Worm (Caenorhabditis elegans) whole organism, L1 larva: Measurements from ENCODE around the gene C33F10.4.

ENCODE experiments used
- alr-1 ChIP-seq: fragments of 200-800 bp; sonication (Bioruptor generic); optimal IDR thresholded peaks from 2 replicates; lab custom pipeline; 2018; ENCODE audit warnings: borderline replicate concordance, mild to moderate bottlenecking, missing genetic modification characterization, missing compliant biosample characterization
- dpl-1 ChIP-seq, 3 experiments: fragments of 150-350 bp in 2 of 3; sonication (generic microtip) in 1 of 3; optimal IDR thresholded peaks; 2 replicates each; lab custom pipeline; 2014 to 2017; ENCODE audit warnings: missing biosample characterization in 3 of 3, missing genetic modification characterization in 3 of 3, missing genetic modification reagents in 3 of 3
- fos-1 ChIP-seq: fragments of 150-350 bp; optimal IDR thresholded peaks from 2 replicates; lab custom pipeline; 2014; ENCODE audit warnings: missing biosample characterization, missing genetic modification characterization
- hlh-4 ChIP-seq: sonication (generic microtip); optimal IDR thresholded peaks from 2 replicates; lab custom pipeline; 2016; ENCODE audit warnings: mild to moderate bottlenecking, missing genetic modification characterization, missing compliant biosample characterization
- lin-15B ChIP-seq: fragments of 150-350 bp; sonication (generic microtip); optimal IDR thresholded peaks from 3 replicates; lab custom pipeline; 2014; ENCODE audit warnings: missing biosample characterization, missing genetic modification characterization
- lin-39 ChIP-seq: fragments of 150-350 bp; optimal IDR thresholded peaks from 2 replicates; lab custom pipeline; 2014; ENCODE audit warnings: missing biosample characterization, missing genetic modification reagents, missing genetic modification characterization
- nhr-12 ChIP-seq: sonication (generic microtip); optimal IDR thresholded peaks from 2 replicates; lab custom pipeline; 2017; ENCODE audit warnings: missing biosample characterization, missing genetic modification characterization
- nhr-237 ChIP-seq: fragments of 150-350 bp; optimal IDR thresholded peaks from 2 replicates; lab custom pipeline; 2014; ENCODE audit warnings: missing biosample characterization, missing genetic modification characterization
- nhr-90 ChIP-seq: sonication (generic microtip); optimal IDR thresholded peaks from 2 replicates; lab custom pipeline; 2016; ENCODE audit warnings: mild to moderate bottlenecking, missing genetic modification characterization, missing compliant biosample characterization; ENCODE audit not compliant: poor library complexity
- pqm-1 ChIP-seq: sonication (generic microtip); optimal IDR thresholded peaks from 3 replicates; lab custom pipeline; 2017; ENCODE audit warnings: missing biosample characterization, missing genetic modification characterization
- unc-86 ChIP-seq: sonication (generic microtip); optimal IDR thresholded peaks from 2 replicates; lab custom pipeline; 2016; ENCODE audit warnings: missing genetic modification characterization, missing compliant biosample characterization
- ztf-11 ChIP-seq, 2 experiments: sonication (generic microtip); optimal IDR thresholded peaks; 2 replicates each; lab custom pipeline; 2016 to 2017; ENCODE audit warnings: missing genetic modification characterization in 2 of 2, missing biosample characterization in 1 of 2, missing compliant biosample characterization in 1 of 2

ce11 chrII:4789835-4790343, 5.7 kb upstream of the C33F10.4 start, which contains the start of gene F26G1.15:
- TF ChIP-seq nhr-12 (tag; lab: Kevin White, UChicago) (no peak), nhr-237 (tag; lab: Kevin White, UChicago) (no peak), alr-1 (tag; lab: Kevin White, UChicago) (no peak), unc-86 (tag; lab: Kevin White, UChicago) (no peak), fos-1 (tag; lab: Kevin White, UChicago) (no peak), lin-15B (tag; lab: Kevin White, UChicago) (no peak), pqm-1 (tag; lab: Kevin White, UChicago) (no peak), dpl-1 (GFP tag; optimal IDR thresholded peaks at IDR 0.05; lab: Kevin White, UChicago) (no peak), lin-39 (tag; lab: Kevin White, UChicago) (no peak), hlh-4 (tag; lab: Kevin White, UChicago) (no peak), nhr-90 (tag; lab: Kevin White, UChicago) (no peak), ztf-11 (tag; optimal IDR thresholded peaks at IDR 0.05; lab: Kevin White, UChicago) (no peak)
